Fruit fly (Drosophila melanogaster): ENCODE data around the gene CG32686.

CG32686 gene

dm6 chrX:10362127-10362526 lies 13.0 kb downstream of the CG32686 start:
- TF ChIP-seq HLH106 (tag; optimal IDR thresholded peaks at IDR 0.05) (no peak), Mio (GFP tag; optimal IDR thresholded peaks at IDR 0.05) (no peak), OdsH (GFP tag; optimal IDR thresholded peaks at IDR 0.05) (no peak), Dif (GFP tag; optimal IDR thresholded peaks at IDR 0.05; ENCODE audit: partially characterized antibody) (no peak), sv (GFP tag; optimal IDR thresholded peaks at IDR 0.05) (no peak), Sp1 (GFP tag; optimal IDR thresholded peaks at IDR 0.05) (no peak), dmrt93B (GFP tag; optimal IDR thresholded peaks at IDR 0.05) (no peak), woc (GFP tag; optimal IDR thresholded peaks at IDR 0.05) (no peak), Jra (GFP tag; optimal IDR thresholded peaks at IDR 0.05) (no peak), rgr (GFP tag; optimal IDR thresholded peaks at IDR 0.05) (no peak), N (GFP tag; optimal IDR thresholded peaks at IDR 0.05) (no peak), Hr78 (GFP tag; optimal IDR thresholded peaks at IDR 0.05) (no peak), pan (optimal IDR thresholded peaks at IDR 0.05) (no peak), CrebA (GFP tag; optimal IDR thresholded peaks at IDR 0.05; ENCODE audit: borderline replicate concordance) (no peak), dl (GFP tag; optimal IDR thresholded peaks at IDR 0.05; ENCODE audit: insufficient read depth in 1 of 2, partially characterized antibody in 2 of 2) (no peak), Rel (GFP tag; optimal IDR thresholded peaks at IDR 0.05) (no peak), Rel (tag; optimal IDR thresholded peaks at IDR 0.05) (no peak), Dfd (GFP tag; optimal IDR thresholded peaks at IDR 0.05) (no peak)

- TF ChIP-seq Dif (GFP tag; optimal IDR thresholded peaks at IDR 0.05; ENCODE audit: partially characterized antibody) (no peak), Sp1 (GFP tag; optimal IDR thresholded peaks at IDR 0.05) (no peak), Hr78 (GFP tag; optimal IDR thresholded peaks at IDR 0.05) (no peak), OdsH (GFP tag; optimal IDR thresholded peaks at IDR 0.05) (no peak), CG32264 (GFP tag; optimal IDR thresholded peaks at IDR 0.05) (no peak), dl (GFP tag; optimal IDR thresholded peaks at IDR 0.05; ENCODE audit: insufficient read depth in 1 of 2, partially characterized antibody in 2 of 2) (no peak), foxo (GFP tag; optimal IDR thresholded peaks at IDR 0.05) (no peak)
These were observed 27.0 kb downstream of the CG32686 start for dm6 chrX:10347979-10348692.

dm6 chrX:10340492-10340891 lies 34.6 kb downstream of the CG32686 start:
- no peak for TF ChIP-seq ey (GFP tag; optimal IDR thresholded peaks at IDR 0.05)
- TF ChIP-seq Dfd (GFP tag; optimal IDR thresholded peaks at IDR 0.05): peak; percentile 91

dm6 chrX:10333352-10333751 lies 41.8 kb downstream of the CG32686 start, which contains the start of gene CG43740:
TSS of gene CG43740 (plus strand) at chrX:10333652.
- TF ChIP-seq fru (GFP tag; optimal IDR thresholded peaks at IDR 0.05) (no peak), N (GFP tag; optimal IDR thresholded peaks at IDR 0.05) (no peak), Vsx2 (GFP tag; optimal IDR thresholded peaks at IDR 0.05; ENCODE audit: partially characterized antibody) (no peak), dl (GFP tag; optimal IDR thresholded peaks at IDR 0.05; ENCODE audit: insufficient read depth in 1 of 2, partially characterized antibody in 2 of 2) (no peak), GATAd (GFP tag; optimal IDR thresholded peaks at IDR 0.05) (no peak), tai (GFP tag; optimal IDR thresholded peaks at IDR 0.05) (no peak)

- TF ChIP-seq CG32264 (GFP tag; optimal IDR thresholded peaks at IDR 0.05) (no peak), h (GFP tag; optimal IDR thresholded peaks at IDR 0.05) (no peak), dmrt93B (GFP tag; optimal IDR thresholded peaks at IDR 0.05) (no peak)
These were observed 43.4 kb downstream of the CG32686 start, which contains the start of gene CG15306 for dm6 chrX:10331718-10332117. TSS of gene CG15306 (minus strand) at chrX:10331818.

dm6 chrX:10329659-10330289 lies 45.3 kb downstream of the CG32686 start, which contains the start of gene Gip:
TSS of gene Gip (minus strand) at chrX:10329872.
- TF ChIP-seq CrebA (GFP tag; optimal IDR thresholded peaks at IDR 0.05; ENCODE audit: borderline replicate concordance) (no peak), CG32264 (GFP tag; optimal IDR thresholded peaks at IDR 0.05) (no peak), h (GFP tag; optimal IDR thresholded peaks at IDR 0.05) (peak; percentile 68), fru (GFP tag; optimal IDR thresholded peaks at IDR 0.05) (peak; percentile 24), Jra (GFP tag; optimal IDR thresholded peaks at IDR 0.05) (peak; percentile 35), Dfd (GFP tag; optimal IDR thresholded peaks at IDR 0.05) (no peak), psq (GFP tag; optimal IDR thresholded peaks at IDR 0.05) (no peak), N (GFP tag; optimal IDR thresholded peaks at IDR 0.05) (no peak), sv (GFP tag; optimal IDR thresholded peaks at IDR 0.05) (no peak), Sp1 (GFP tag; optimal IDR thresholded peaks at IDR 0.05) (peak; percentile 48), woc (GFP tag; optimal IDR thresholded peaks at IDR 0.05) (no peak), CG9705 (GFP tag; optimal IDR thresholded peaks at IDR 0.05) (no peak), Mio (GFP tag; optimal IDR thresholded peaks at IDR 0.05) (no peak), GATAd (GFP tag; optimal IDR thresholded peaks at IDR 0.05) (no peak), Myc (optimal IDR thresholded peaks at IDR 0.05) (no peak), usp (GFP tag; optimal IDR thresholded peaks at IDR 0.05) (no peak), Abd-B (GFP tag; optimal IDR thresholded peaks at IDR 0.05) (no peak), br (GFP tag; optimal IDR thresholded peaks at IDR 0.05) (peak; percentile 55), dl (GFP tag; optimal IDR thresholded peaks at IDR 0.05; ENCODE audit: insufficient read depth in 1 of 2, partially characterized antibody in 2 of 2) (no peak), HLH106 (tag; optimal IDR thresholded peaks at IDR 0.05) (peak; percentile 2), lola (GFP tag; optimal IDR thresholded peaks at IDR 0.05) (no peak), Hr83 (GFP tag; optimal IDR thresholded peaks at IDR 0.05; ENCODE audit: poor library complexity, severe bottlenecking) (peak; percentile 79), Hr78 (GFP tag; optimal IDR thresholded peaks at IDR 0.05) (no peak), Vsx2 (GFP tag; optimal IDR thresholded peaks at IDR 0.05; ENCODE audit: partially characterized antibody) (peak; percentile 65), dmrt93B (GFP tag; optimal IDR thresholded peaks at IDR 0.05) (no peak), sage (GFP tag; optimal IDR thresholded peaks at IDR 0.05) (peak; percentile 47)

All from whole organism, wandering third instar larva.